Worm (Caenorhabditis elegans): ENCODE measurements around the gene ent-5.

ce11 chrX:4636821-4637220, 12.2 kb downstream of the ent-5 start, which contains the start of gene hosl-1:
- TF ChIP-seq R02D3.7 (tag; optimal IDR thresholded peaks at IDR 0.05) = no peak
- TF ChIP-seq pha-4 (tag; optimal IDR thresholded peaks at IDR 0.05) = peak; percentile 11
- no peak for TF ChIP-seq ceh-28 (tag; optimal IDR thresholded peaks at IDR 0.05)
- TF ChIP-seq egl-27 (tag; optimal IDR thresholded peaks at IDR 0.05) = no peak
- no peak for TF ChIP-seq nhr-25 (tag; optimal IDR thresholded peaks at IDR 0.05)
- no peak for TF ChIP-seq ceh-82 (tag; optimal IDR thresholded peaks at IDR 0.05)
- no peak for TF ChIP-seq lin-39 (tag; optimal IDR thresholded peaks at IDR 0.05)
- no peak for TF ChIP-seq snpc-4 (tag; optimal IDR thresholded peaks at IDR 0.05)
- no peak for TF ChIP-seq unc-39 (tag; optimal IDR thresholded peaks at IDR 0.05)
